Worm (Caenorhabditis elegans) whole organism, early embryonic: Measurements from ENCODE around the gene F14E5.2.

Experiments used
- B0310.2 ChIP-seq: sonication (generic microtip); optimal IDR thresholded peaks from 2 replicates; lab custom pipeline; 2016; ENCODE audit warnings: mild to moderate bottlenecking, missing genetic modification characterization, missing compliant biosample characterization
- F13C5.2 ChIP-seq: sonication (generic microtip); optimal IDR thresholded peaks from 2 replicates; lab custom pipeline; 2017; ENCODE audit warnings: mild to moderate bottlenecking, missing genetic modification characterization, inconsistent platforms, missing compliant biosample characterization
- aly-1 ChIP-seq: sonication (generic microtip); optimal IDR thresholded peaks from 2 replicates; lab custom pipeline; 2016; ENCODE audit warnings: missing genetic modification characterization, missing compliant biosample characterization
- ama-1 ChIP-seq: fragments of 150-350 bp; optimal IDR thresholded peaks from 2 replicates; lab custom pipeline; 2014
- ceh-13 ChIP-seq: fragments of 200-800 bp; sonication (Bioruptor generic); optimal IDR thresholded peaks from 2 replicates; lab custom pipeline; 2018; ENCODE audit warnings: mild to moderate bottlenecking, missing genetic modification characterization, missing compliant biosample characterization
- ceh-36 ChIP-seq: sonication (generic microtip); optimal IDR thresholded peaks from 2 replicates; lab custom pipeline; 2016; ENCODE audit warnings: missing genetic modification characterization, inconsistent platforms, missing compliant biosample characterization
- ets-7 ChIP-seq: sonication (generic microtip); optimal IDR thresholded peaks from 2 replicates; lab custom pipeline; 2016; ENCODE audit warnings: missing genotype, missing genetic modification characterization, missing compliant biosample characterization
- flt-1 ChIP-seq: fragments of 200-800 bp; sonication (Bioruptor generic); IDR thresholded peaks from 2 replicates; pipeline ENCODE4 v1.3.6; 2022; ENCODE audit warnings: missing genetic modification characterization, missing compliant biosample characterization
- hmbx-1 ChIP-seq: sonication (generic microtip); optimal IDR thresholded peaks from 2 replicates; lab custom pipeline; 2016; ENCODE audit warnings: mild to moderate bottlenecking, missing genetic modification characterization, missing compliant biosample characterization
- hmg-4 ChIP-seq: fragments of 200-800 bp; sonication (Bioruptor generic); optimal IDR thresholded peaks from 2 replicates; lab custom pipeline; 2018; ENCODE audit warnings: mild to moderate bottlenecking, missing genetic modification characterization, missing compliant biosample characterization
- hnd-1 ChIP-seq: sonication (generic microtip); optimal IDR thresholded peaks from 2 replicates; lab custom pipeline; 2016; ENCODE audit warnings: missing genetic modification characterization, missing compliant biosample characterization
- pes-1 ChIP-seq: fragments of 200-800 bp; sonication (Bioruptor generic); IDR thresholded peaks from 2 replicates; pipeline ENCODE4 v1.3.6; 2022; ENCODE audit warnings: missing genetic modification reagents, missing genetic modification characterization, missing compliant biosample characterization
- scrt-1 ChIP-seq: fragments of 200-800 bp; sonication (Bioruptor generic); IDR thresholded peaks from 2 replicates; pipeline ENCODE4 v1.3.6; 2022; ENCODE audit warnings: missing genetic modification characterization, missing compliant biosample characterization
- sea-1 ChIP-seq: fragments of 200-800 bp; sonication (Bioruptor generic); conservative IDR thresholded peaks from 2 replicates; pipeline ENCODE4 v1.3.6; 2022; ENCODE audit warnings: missing genetic modification characterization, missing compliant biosample characterization
- tbx-11 ChIP-seq: fragments of 200-800 bp; sonication (Bioruptor generic); IDR thresholded peaks from 2 replicates; pipeline ENCODE4 v1.3.6; 2022; ENCODE audit warnings: missing genetic modification characterization, missing compliant biosample characterization
- tbx-37 ChIP-seq: fragments of 200-800 bp; sonication (Bioruptor generic); conservative IDR thresholded peaks from 2 replicates; pipeline ENCODE4 v1.3.6; 2022; ENCODE audit warnings: missing genetic modification reagents, missing genetic modification characterization, missing compliant biosample characterization
- tra-4 ChIP-seq: sonication (generic microtip); optimal IDR thresholded peaks from 2 replicates; lab custom pipeline; 2017; ENCODE audit warnings: missing genetic modification characterization, missing compliant biosample characterization

F14E5.2 gene

DNA sequence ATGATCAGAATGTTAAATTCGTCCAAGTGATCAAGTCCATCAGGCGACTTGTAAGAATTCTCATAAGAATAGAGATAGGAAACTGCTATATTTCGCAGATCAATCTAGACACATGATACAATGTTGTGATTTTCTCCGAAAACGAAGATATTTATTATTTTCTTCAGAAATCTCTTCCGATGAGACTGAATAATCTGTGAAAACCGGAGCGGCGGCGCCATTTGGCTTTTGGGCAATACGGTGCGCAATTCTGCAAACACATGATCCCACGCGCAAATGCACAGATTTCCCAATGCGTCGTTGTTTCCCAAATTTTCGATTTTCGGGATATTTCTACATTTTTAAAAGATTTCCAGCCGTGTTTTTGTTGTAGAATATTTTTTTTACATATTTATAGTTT, 13.5 kb upstream of the F14E5.2 start:
- no peak for TF ChIP-seq tra-4 (tag; lab: Kevin White, UChicago)
- TF ChIP-seq tbx-37 (GFP tag; lab: Robert Waterston, UW): no peak
- TF ChIP-seq aly-1 (tag; lab: Kevin White, UChicago): no peak
- no peak for TF ChIP-seq ets-7 (tag; lab: Kevin White, UChicago)
- TF ChIP-seq tbx-11 (GFP tag; lab: Robert Waterston, UW): peak; percentile 19; the same call in 1 of the 2 replicates
- no peak for TF ChIP-seq scrt-1 (GFP tag; lab: Robert Waterston, UW)
- no peak for TF ChIP-seq B0310.2
- peak; percentile 59 for TF ChIP-seq F13C5.2
- no peak for TF ChIP-seq sea-1 (GFP tag; lab: Robert Waterston, UW)
- TF ChIP-seq hmg-4 (GFP tag; lab: Kevin White, UChicago): peak; percentile 39

DNA sequence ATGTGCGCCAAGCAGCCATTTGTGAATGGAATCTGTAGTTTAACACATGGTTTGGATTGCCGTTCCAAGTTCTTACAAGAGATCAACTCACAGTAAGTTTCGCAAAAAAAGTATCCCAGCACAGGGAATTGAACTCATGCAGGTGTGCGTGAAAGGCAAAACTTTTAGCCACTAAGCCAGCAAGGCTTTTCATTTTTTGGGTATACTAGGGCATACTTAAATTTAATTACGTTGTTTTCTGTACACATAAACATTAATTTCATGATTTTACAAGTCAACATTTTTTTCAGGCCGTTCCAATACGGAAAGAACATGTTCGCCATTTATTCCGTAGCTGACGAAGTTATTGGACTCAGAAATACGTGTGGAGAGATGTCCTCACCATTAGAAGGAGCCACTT, 12.9 kb upstream of the F14E5.2 start:
- TF ChIP-seq ets-7 (tag; lab: Kevin White, UChicago): no peak
- TF ChIP-seq hmg-4 (GFP tag; lab: Kevin White, UChicago): no peak
- no peak for TF ChIP-seq tbx-11 (GFP tag; lab: Robert Waterston, UW)
- no peak for TF ChIP-seq ceh-13 (GFP tag; lab: Kevin White, UChicago)
- no peak for TF ChIP-seq ceh-36 (tag; lab: Kevin White, UChicago)
- TF ChIP-seq pes-1 (GFP tag; lab: Robert Waterston, UW): no peak
- no peak for TF ChIP-seq tra-4 (tag; lab: Kevin White, UChicago)
- no peak for TF ChIP-seq tbx-37 (GFP tag; lab: Robert Waterston, UW)

DNA sequence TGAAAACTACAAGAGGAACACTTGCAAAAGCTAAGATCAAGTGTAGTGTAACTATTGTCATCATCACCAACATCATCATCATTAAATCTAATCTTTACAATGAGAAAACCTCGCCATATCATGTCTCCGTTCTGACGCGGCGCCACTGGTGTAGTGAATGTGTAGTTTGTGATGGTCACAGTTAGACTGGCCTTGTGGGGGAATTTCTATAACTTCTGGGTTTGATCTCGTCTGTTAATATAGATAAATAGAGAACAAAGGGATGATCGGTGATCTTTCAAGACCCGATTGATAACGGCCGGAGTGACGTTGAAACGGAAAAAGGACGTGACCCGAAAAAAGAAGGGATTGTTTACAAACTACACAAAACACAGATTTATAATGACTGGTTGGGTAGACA, 12.1 kb upstream of the F14E5.2 start:
- no peak for TF ChIP-seq tbx-37 (GFP tag; lab: Robert Waterston, UW)
- TF ChIP-seq hmg-4 (GFP tag; lab: Kevin White, UChicago): no peak
- no peak for TF ChIP-seq hmbx-1 (tag; lab: Kevin White, UChicago)
- no peak for TF ChIP-seq sea-1 (GFP tag; lab: Robert Waterston, UW)
- TF ChIP-seq B0310.2: no peak
- TF ChIP-seq aly-1 (tag; lab: Kevin White, UChicago): no peak
- no peak for TF ChIP-seq scrt-1 (GFP tag; lab: Robert Waterston, UW)
- TF ChIP-seq tbx-11 (GFP tag; lab: Robert Waterston, UW): no peak
- TF ChIP-seq flt-1: no peak
- TF ChIP-seq ets-7 (tag; lab: Kevin White, UChicago): no peak
- TF ChIP-seq ama-1 (lab: Kevin White, UChicago): no peak
- no peak for TF ChIP-seq ceh-13 (GFP tag; lab: Kevin White, UChicago)
- TF ChIP-seq ceh-36 (tag; lab: Kevin White, UChicago): no peak
- no peak for TF ChIP-seq F13C5.2
- no peak for TF ChIP-seq pes-1 (GFP tag; lab: Robert Waterston, UW)
- no peak for TF ChIP-seq hnd-1 (tag; lab: Kevin White, UChicago)

DNA sequence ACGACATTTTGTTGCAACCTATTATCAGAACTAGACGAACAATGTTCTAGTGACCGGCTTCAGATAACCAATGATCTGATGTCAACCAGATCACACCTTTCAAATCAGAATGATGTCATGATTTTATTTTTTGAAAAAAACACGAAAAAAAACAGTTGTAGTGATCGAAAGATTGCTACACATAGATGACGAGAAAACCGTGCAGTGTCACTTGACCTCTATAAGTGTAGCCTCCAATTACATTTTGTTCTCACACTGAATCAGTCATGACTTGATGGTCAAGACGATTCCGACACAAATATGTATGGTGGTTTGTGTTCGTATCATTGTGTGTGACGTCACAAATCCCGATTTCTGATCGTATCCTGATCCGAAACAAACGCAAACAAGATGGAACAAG, 11.4 kb upstream of the F14E5.2 start:
- TF ChIP-seq tbx-11 (GFP tag; lab: Robert Waterston, UW): no peak
- TF ChIP-seq F13C5.2: no peak
- no peak for TF ChIP-seq tra-4 (tag; lab: Kevin White, UChicago)
- no peak for TF ChIP-seq hmg-4 (GFP tag; lab: Kevin White, UChicago)
- TF ChIP-seq ceh-13 (GFP tag; lab: Kevin White, UChicago): no peak
- TF ChIP-seq aly-1 (tag; lab: Kevin White, UChicago): no peak
- no peak for TF ChIP-seq ama-1 (lab: Kevin White, UChicago)
- TF ChIP-seq tbx-37 (GFP tag; lab: Robert Waterston, UW): no peak
- no peak for TF ChIP-seq hnd-1 (tag; lab: Kevin White, UChicago)
- no peak for TF ChIP-seq ceh-36 (tag; lab: Kevin White, UChicago)
- TF ChIP-seq ets-7 (tag; lab: Kevin White, UChicago): no peak
- no peak for TF ChIP-seq flt-1
- TF ChIP-seq B0310.2: no peak
- TF ChIP-seq scrt-1 (GFP tag; lab: Robert Waterston, UW): no peak
- TF ChIP-seq sea-1 (GFP tag; lab: Robert Waterston, UW): no peak

DNA sequence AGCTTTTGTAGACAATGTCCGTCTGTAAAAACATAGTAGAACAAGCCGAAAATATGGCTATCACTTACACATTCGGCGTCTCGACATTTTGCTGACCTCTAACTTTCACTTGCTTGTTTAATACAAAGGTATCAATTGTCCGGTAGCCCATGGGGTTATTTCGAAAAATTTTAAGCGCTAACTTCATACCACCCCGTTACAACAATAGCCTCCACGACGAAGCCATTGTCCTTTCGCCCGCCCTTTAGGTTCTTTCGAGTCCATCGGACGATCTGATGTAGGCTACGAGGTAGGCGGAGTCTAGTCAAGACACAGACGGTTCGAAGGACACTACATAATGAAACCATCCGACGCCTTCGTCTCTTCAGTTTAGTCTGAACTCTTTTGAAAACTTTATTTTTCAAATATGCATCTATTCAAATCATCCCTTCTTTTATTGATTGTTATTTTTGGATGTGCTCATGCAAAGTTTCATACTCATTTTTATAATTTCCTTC, 10.2 kb upstream of the F14E5.2 start, which contains the start of gene lips-10:
Gene lips-10, plus strand, starts transcription at position 378 of the 497 bp plus-strand sequence.
- no peak for TF ChIP-seq ama-1 (lab: Kevin White, UChicago)
- TF ChIP-seq B0310.2: no peak
- no peak for TF ChIP-seq flt-1
- no peak for TF ChIP-seq hmg-4 (GFP tag; lab: Kevin White, UChicago)
- no peak for TF ChIP-seq ceh-36 (tag; lab: Kevin White, UChicago)
- no peak for TF ChIP-seq sea-1 (GFP tag; lab: Robert Waterston, UW)
- TF ChIP-seq ceh-13 (GFP tag; lab: Kevin White, UChicago): no peak
- no peak for TF ChIP-seq tra-4 (tag; lab: Kevin White, UChicago)
- no peak for TF ChIP-seq aly-1 (tag; lab: Kevin White, UChicago)
- no peak for TF ChIP-seq ets-7 (tag; lab: Kevin White, UChicago)
- TF ChIP-seq scrt-1 (GFP tag; lab: Robert Waterston, UW): no peak

DNA sequence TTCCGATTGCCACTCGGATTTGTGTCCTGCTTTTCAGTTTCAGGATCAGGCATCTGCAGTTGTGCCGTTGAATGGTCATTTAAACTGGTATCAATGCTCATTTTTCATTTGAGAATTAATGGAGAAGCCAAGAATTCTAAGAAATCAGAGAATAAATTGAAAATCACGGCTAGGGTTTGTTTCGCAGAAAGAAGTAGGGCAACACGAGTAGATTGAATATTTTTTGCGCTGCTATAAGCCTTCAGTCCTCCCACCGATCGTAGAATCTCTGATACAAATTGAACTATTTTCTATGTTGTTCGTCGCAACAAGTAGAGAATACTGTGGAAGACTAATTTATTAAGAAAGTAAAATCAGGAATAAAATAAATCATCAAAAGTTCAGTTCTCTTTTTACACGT, 8.4 kb upstream of the F14E5.2 start, which contains the start of gene acp-3:
Gene acp-3, minus strand, starts transcription at position 101 of the 400 bp plus-strand sequence.
- no peak for TF ChIP-seq sea-1 (GFP tag; lab: Robert Waterston, UW)
- no peak for TF ChIP-seq B0310.2
- TF ChIP-seq hmg-4 (GFP tag; lab: Kevin White, UChicago): no peak
- TF ChIP-seq ceh-13 (GFP tag; lab: Kevin White, UChicago): no peak
- no peak for TF ChIP-seq ceh-36 (tag; lab: Kevin White, UChicago)
- no peak for TF ChIP-seq hnd-1 (tag; lab: Kevin White, UChicago)
- TF ChIP-seq ama-1 (lab: Kevin White, UChicago): no peak
- TF ChIP-seq flt-1: no peak
- TF ChIP-seq pes-1 (GFP tag; lab: Robert Waterston, UW): no peak
- no peak for TF ChIP-seq scrt-1 (GFP tag; lab: Robert Waterston, UW)
- TF ChIP-seq tra-4 (tag; lab: Kevin White, UChicago): no peak
- no peak for TF ChIP-seq hmbx-1 (tag; lab: Kevin White, UChicago)
- no peak for TF ChIP-seq tbx-11 (GFP tag; lab: Robert Waterston, UW)
- TF ChIP-seq aly-1 (tag; lab: Kevin White, UChicago): no peak
- no peak for TF ChIP-seq ets-7 (tag; lab: Kevin White, UChicago)
- no peak for TF ChIP-seq tbx-37 (GFP tag; lab: Robert Waterston, UW)
- no peak for TF ChIP-seq F13C5.2
